Worm (Caenorhabditis elegans) whole organism, young adult: ENCODE results near the gene col-103.

ENCODE experiments used
- B0336.3 ChIP-seq: fragments of 200-800 bp; sonication (Bioruptor generic); IDR thresholded peaks from 2 replicates; pipeline ENCODE4 v1.3.6; 2022; ENCODE audit warnings: missing genetic modification characterization, missing compliant biosample characterization
- Y53G8AR.9 ChIP-seq: fragments of 200-800 bp; sonication (Bioruptor generic); conservative IDR thresholded peaks from 2 replicates; pipeline ENCODE4 v1.3.6; 2022; ENCODE audit warnings: missing genetic modification reagents, missing genetic modification characterization, missing compliant biosample characterization
- akir-1 ChIP-seq: fragments of 200-800 bp; sonication (Bioruptor generic); optimal IDR thresholded peaks from 2 replicates; lab custom pipeline; 2018; ENCODE audit warnings: mild to moderate bottlenecking, missing genetic modification characterization, moderate library complexity, missing compliant biosample characterization
- bed-1 ChIP-seq: fragments of 200-800 bp; sonication (Bioruptor generic); IDR thresholded peaks from 2 replicates; pipeline ENCODE4 v1.3.6; 2022; ENCODE audit warnings: missing genetic modification reagents, missing genetic modification characterization, missing compliant biosample characterization
- madf-8 ChIP-seq: fragments of 200-800 bp; sonication (Bioruptor generic); conservative IDR thresholded peaks from 2 replicates; pipeline ENCODE4 v1.3.6; 2022; ENCODE audit warnings: missing genetic modification reagents, missing genetic modification characterization, missing compliant biosample characterization

DNA sequence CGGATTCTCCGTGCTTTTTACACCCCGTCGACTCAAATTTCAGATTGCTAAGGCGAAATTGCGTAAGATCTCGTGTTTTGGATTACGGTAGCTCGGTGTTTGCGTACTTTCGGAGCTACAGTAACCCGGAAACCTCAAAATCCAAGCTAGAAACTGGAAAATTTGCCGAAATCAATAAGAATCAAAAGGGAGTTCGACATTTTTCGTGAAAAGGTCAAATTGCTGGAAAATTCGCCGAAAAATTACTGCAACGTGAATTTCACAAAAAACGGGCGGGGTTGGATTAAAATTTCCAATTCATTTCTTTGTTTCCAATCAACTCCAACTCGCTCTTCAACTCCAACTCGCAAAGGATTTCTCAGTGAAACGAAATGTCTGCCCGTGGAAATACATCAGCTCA lies 24.3 kb upstream of the col-103 start, which contains the start of gene F56B3.6:
- TF ChIP-seq bed-1 (GFP tag; lab: Robert Waterston, UW) = no peak
- no peak for TF ChIP-seq akir-1
- no peak for TF ChIP-seq B0336.3 (GFP tag; lab: Robert Waterston, UW)
- no peak for TF ChIP-seq Y53G8AR.9 (GFP tag; lab: Robert Waterston, UW)
- TF ChIP-seq madf-8 = no peak
